Worm (Caenorhabditis elegans): Measurements from ENCODE around the gene F08G12.11.

ce11 chrX:11324240-11324639, 8.9 kb upstream of the F08G12.11 start, which contains the start of gene asm-2:
- TF ChIP-seq pha-4 (tag; optimal IDR thresholded peaks at IDR 0.05) (no peak), ama-1 (optimal IDR thresholded peaks at IDR 0.05) (no peak), ceh-19 (GFP tag; optimal IDR thresholded peaks at IDR 0.05) (no peak), nhr-11 (tag; optimal IDR thresholded peaks at IDR 0.05) (no peak), ceh-31 (tag; optimal IDR thresholded peaks at IDR 0.05) (no peak), K09A11.1 (tag; optimal IDR thresholded peaks at IDR 0.05; ENCODE audit: insufficient read depth) (no peak)
